Worm (Caenorhabditis elegans) whole organism, L1 larva: Measurements from ENCODE around the gene math-26.

Experiments used
- ama-1 ChIP-seq: fragments of 150-350 bp; optimal IDR thresholded peaks from 2 replicates; lab custom pipeline; 2014
- ceh-90 ChIP-seq: sonication (generic microtip); optimal IDR thresholded peaks from 2 replicates; lab custom pipeline; 2016; ENCODE audit warnings: missing genetic modification characterization, missing compliant biosample characterization
- fkh-10 ChIP-seq: sonication (generic microtip); optimal IDR thresholded peaks from 2 replicates; lab custom pipeline; 2017; ENCODE audit warnings: missing biosample characterization, missing genetic modification reagents, missing genetic modification characterization
- fos-1 ChIP-seq: fragments of 150-350 bp; optimal IDR thresholded peaks from 2 replicates; lab custom pipeline; 2014; ENCODE audit warnings: missing biosample characterization, missing genetic modification characterization
- lin-13 ChIP-seq: fragments of 150-350 bp; optimal IDR thresholded peaks from 2 replicates; lab custom pipeline; 2014; ENCODE audit warnings: missing biosample characterization, missing genetic modification reagents, missing genetic modification characterization
- lsy-2 ChIP-seq, 2 experiments: fragments of 150-350 bp; optimal IDR thresholded peaks; 2 replicates each; lab custom pipeline; 2014; ENCODE audit warnings: missing biosample characterization in 2 of 2, missing genetic modification characterization in 2 of 2
- nhr-12 ChIP-seq: sonication (generic microtip); optimal IDR thresholded peaks from 2 replicates; lab custom pipeline; 2017; ENCODE audit warnings: missing biosample characterization, missing genetic modification characterization
- nhr-28 ChIP-seq: fragments of 150-350 bp; optimal IDR thresholded peaks from 2 replicates; lab custom pipeline; 2014; ENCODE audit warnings: missing biosample characterization, missing genetic modification characterization
- rnt-1 ChIP-seq: sonication (generic microtip); optimal IDR thresholded peaks from 2 replicates; lab custom pipeline; 2016; ENCODE audit warnings: mild to moderate bottlenecking, missing genetic modification characterization, moderate library complexity, missing compliant biosample characterization
- skn-1 ChIP-seq: fragments of 150-350 bp; optimal IDR thresholded peaks from 2 replicates; lab custom pipeline; 2014; ENCODE audit warnings: missing biosample characterization, missing genetic modification characterization
- sox-4 ChIP-seq: sonication (generic microtip); optimal IDR thresholded peaks from 2 replicates; lab custom pipeline; 2016; ENCODE audit warnings: missing genetic modification characterization, missing compliant biosample characterization
- zag-1 ChIP-seq: fragments of 150-350 bp; optimal IDR thresholded peaks from 2 replicates; lab custom pipeline; 2014; ENCODE audit warnings: missing biosample characterization, missing genetic modification characterization
- ztf-11 ChIP-seq, 2 experiments: sonication (generic microtip); optimal IDR thresholded peaks; 2 replicates each; lab custom pipeline; 2016 to 2017; ENCODE audit warnings: missing genetic modification characterization in 2 of 2, missing biosample characterization in 1 of 2, missing compliant biosample characterization in 1 of 2

ce11 chrII:1786209-1786608 lies 14.8 kb downstream of the math-26 start, which contains the start of gene C08F1.10:
- TF ChIP-seq skn-1 (tag; lab: Kevin White, UChicago) (no peak), rnt-1 (tag; lab: Kevin White, UChicago) (no peak), ztf-11 (tag; optimal IDR thresholded peaks at IDR 0.05; lab: Kevin White, UChicago) (no peak), lin-13 (no peak), lsy-2 (tag; optimal IDR thresholded peaks at IDR 0.05; lab: Kevin White, UChicago) (no peak), sox-4 (tag; lab: Kevin White, UChicago) (no peak), fkh-10 (no peak), ceh-90 (tag; lab: Kevin White, UChicago) (no peak), nhr-28 (tag; lab: Kevin White, UChicago) (no peak), zag-1 (no peak), ama-1 (lab: Kevin White, UChicago) (no peak), fos-1 (tag; lab: Kevin White, UChicago) (no peak), nhr-12 (tag; lab: Kevin White, UChicago) (no peak)
